Fruit fly (Drosophila melanogaster) whole organism, embryonic: ENCODE results near the gene Cyp1.

Source experiments
- B-H1 ChIP-seq: fragments of 200-800 bp; sonication (Bioruptor generic); IDR thresholded peaks from 3 replicates; pipeline ENCODE4 v1.3.6; 2022; ENCODE audit warnings: missing biosample characterization, missing genetic modification characterization
- BEAF-32 ChIP-seq: fragments of 200-800 bp; sonication (Bioruptor generic); optimal IDR thresholded peaks from 3 replicates; lab custom pipeline; 2017; ENCODE audit warnings: missing biosample characterization, missing genetic modification characterization, mild to moderate bottlenecking, moderate library complexity, missing genetic modification reagents
- CG10209 ChIP-seq: fragments of 200-800 bp; sonication (Bioruptor generic); optimal IDR thresholded peaks from 3 replicates; lab custom pipeline; 2017; ENCODE audit warnings: missing biosample characterization, mild to moderate bottlenecking, missing genetic modification characterization, missing genetic modification reagents
- CG10431 ChIP-seq: fragments of 200-800 bp; sonication (Bioruptor generic); optimal IDR thresholded peaks from 3 replicates; lab custom pipeline; 2018; ENCODE audit warnings: missing biosample characterization, mild to moderate bottlenecking, missing genetic modification characterization
- CG11560 ChIP-seq: fragments of 200-800 bp; sonication (Bioruptor generic); IDR thresholded peaks from 3 replicates; pipeline ENCODE4 v1.3.6; 2022; ENCODE audit warnings: missing biosample characterization, missing genetic modification characterization
- CG13424 ChIP-seq: fragments of 200-800 bp; sonication (Bioruptor generic); optimal IDR thresholded peaks from 2 replicates; lab custom pipeline; 2019; ENCODE audit warnings: missing biosample characterization, mild to moderate bottlenecking, missing genetic modification characterization, moderate library complexity
- CG13775 ChIP-seq: fragments of 200-800 bp; sonication (Bioruptor generic); optimal IDR thresholded peaks from 3 replicates; lab custom pipeline; 2017; ENCODE audit warnings: missing biosample characterization, mild to moderate bottlenecking, missing genetic modification characterization
- CG14667 ChIP-seq: fragments of 200-800 bp; sonication (Bioruptor generic); IDR thresholded peaks from 2 replicates; pipeline ENCODE4 v1.3.6; 2022; ENCODE audit warnings: missing biosample characterization, missing genetic modification characterization
- CG1647 ChIP-seq: fragments of 200-800 bp; sonication (Bioruptor generic); optimal IDR thresholded peaks from 3 replicates; lab custom pipeline; 2016; ENCODE audit warnings: missing biosample characterization, missing genetic modification characterization
- CG18262 ChIP-seq: fragments of 200-800 bp; optimal IDR thresholded peaks from 3 replicates; lab custom pipeline; 2019; ENCODE audit warnings: missing biosample characterization, mild to moderate bottlenecking, missing genetic modification characterization, moderate library complexity
- CG18599 ChIP-seq: fragments of 200-800 bp; sonication (Bioruptor generic); optimal IDR thresholded peaks from 3 replicates; lab custom pipeline; 2017; ENCODE audit warnings: missing biosample characterization, missing genetic modification characterization, mild to moderate bottlenecking, moderate library complexity, missing genetic modification reagents
- CG2199 ChIP-seq: fragments of 200-800 bp; sonication (Bioruptor generic); IDR thresholded peaks from 3 replicates; pipeline ENCODE4 v1.3.6; 2022; ENCODE audit warnings: missing biosample characterization, missing genetic modification characterization
- CG2875 ChIP-seq: fragments of 200-800 bp; sonication (Bioruptor generic); optimal IDR thresholded peaks from 2 replicates; lab custom pipeline; 2017; ENCODE audit warnings: missing biosample characterization, mild to moderate bottlenecking, missing genetic modification characterization, missing genetic modification reagents
- CG30020 ChIP-seq: fragments of 200-800 bp; optimal IDR thresholded peaks from 2 replicates; lab custom pipeline; 2019; ENCODE audit warnings: missing biosample characterization, mild to moderate bottlenecking, missing genetic modification characterization, moderate library complexity
- CG32767 ChIP-seq: fragments of 200-800 bp; sonication (Bioruptor generic); IDR thresholded peaks from 2 replicates; pipeline ENCODE4 v1.3.6; 2022; ENCODE audit warnings: missing biosample characterization, missing genetic modification characterization
- CG5180 ChIP-seq: fragments of 200-800 bp; sonication (Bioruptor generic); optimal IDR thresholded peaks from 3 replicates; lab custom pipeline; 2017; ENCODE audit warnings: missing biosample characterization, missing genetic modification characterization, mild to moderate bottlenecking, moderate library complexity, missing genetic modification reagents
- CG5953 ChIP-seq: fragments of 200-800 bp; sonication (Bioruptor generic); IDR thresholded peaks from 2 replicates; pipeline ENCODE4 v1.3.6; 2022; ENCODE audit warnings: missing biosample characterization, missing genetic modification characterization
- CG6175 ChIP-seq: fragments of 200-800 bp; sonication (Bioruptor generic); IDR thresholded peaks from 3 replicates; pipeline ENCODE4 v1.3.6; 2022; ENCODE audit warnings: missing biosample characterization, missing genetic modification characterization
- CG6689 ChIP-seq: fragments of 200-800 bp; sonication (Bioruptor generic); IDR thresholded peaks from 2 replicates; pipeline ENCODE4 v1.3.6; 2022; ENCODE audit warnings: missing biosample characterization, missing genetic modification characterization
- CG7271 ChIP-seq: fragments of 200-800 bp; sonication (Bioruptor generic); optimal IDR thresholded peaks from 2 replicates; lab custom pipeline; 2018; ENCODE audit warnings: missing biosample characterization, mild to moderate bottlenecking, missing genetic modification characterization, moderate library complexity
- CG7745 ChIP-seq: fragments of 200-800 bp; sonication (Bioruptor generic); optimal IDR thresholded peaks from 2 replicates; lab custom pipeline; 2018; ENCODE audit warnings: missing biosample characterization, mild to moderate bottlenecking, missing genetic modification characterization, moderate library complexity
- CG9215 ChIP-seq: fragments of 200-800 bp; sonication (Bioruptor generic); IDR thresholded peaks from 2 replicates; pipeline ENCODE4 v1.3.6; 2022; ENCODE audit warnings: missing biosample characterization, missing genetic modification characterization
- D ChIP-seq, 2 experiments: fragments of 200-800 bp in 1 of 2; fragments of >200 bp in 1 of 2; sonication (Bioruptor generic) in 1 of 2; optimal IDR thresholded peaks; 2 replicates in 1 of 2; 3 replicates in 1 of 2; lab custom pipeline; 2017; ENCODE audit warnings: mild to moderate bottlenecking in 1 of 2, missing biosample characterization in 1 of 2, missing genetic modification characterization in 1 of 2, missing genetic modification reagents in 1 of 2
- E2f2 ChIP-seq: fragments of 200-800 bp; sonication (Bioruptor generic); IDR thresholded peaks from 2 replicates; pipeline ENCODE4 v1.3.6; 2022; ENCODE audit warnings: missing biosample characterization, missing genetic modification characterization
- HHEX ChIP-seq: fragments of 200-800 bp; sonication (Bioruptor generic); optimal IDR thresholded peaks from 3 replicates; lab custom pipeline; 2017; ENCODE audit warnings: missing biosample characterization, mild to moderate bottlenecking, missing genetic modification characterization, missing genetic modification reagents
- Hr51 ChIP-seq, 2 experiments: fragments of 200-800 bp; sonication (Bioruptor generic); optimal IDR thresholded peaks; 2 replicates in 1 of 2; 3 replicates in 1 of 2; lab custom pipeline; 2016 to 2018; ENCODE audit warnings: missing biosample characterization in 2 of 2, missing genetic modification characterization in 2 of 2, mild to moderate bottlenecking in 1 of 2, moderate library complexity in 1 of 2
- Nf-YC ChIP-seq: fragments of 200-800 bp; optimal IDR thresholded peaks from 3 replicates; lab custom pipeline; 2019; ENCODE audit warnings: missing biosample characterization, mild to moderate bottlenecking, missing genetic modification characterization, moderate library complexity
- Oli ChIP-seq: fragments of 200-800 bp; sonication (Bioruptor generic); optimal IDR thresholded peaks from 2 replicates; lab custom pipeline; 2018; ENCODE audit warnings: missing biosample characterization, mild to moderate bottlenecking, missing genetic modification characterization, moderate library complexity
- Sox102F ChIP-seq: fragments of 200-800 bp; sonication (Bioruptor generic); optimal IDR thresholded peaks from 2 replicates; lab custom pipeline; 2018; ENCODE audit warnings: missing biosample characterization, mild to moderate bottlenecking, missing genetic modification characterization, moderate library complexity
- Sry-β ChIP-seq: fragments of 200-800 bp; sonication (Bioruptor generic); optimal IDR thresholded peaks from 2 replicates; lab custom pipeline; 2018; ENCODE audit warnings: missing biosample characterization, mild to moderate bottlenecking, missing genetic modification characterization, moderate library complexity
- Taf1 ChIP-seq: fragments of 200-800 bp; sonication (Bioruptor generic); IDR thresholded peaks from 2 replicates; pipeline ENCODE4 v1.3.6; 2022; ENCODE audit warnings: missing biosample characterization, missing genetic modification characterization
- abd-A ChIP-seq: fragments of 200-800 bp; sonication (Bioruptor generic); optimal IDR thresholded peaks from 3 replicates; lab custom pipeline; 2019; ENCODE audit warnings: missing biosample characterization, mild to moderate bottlenecking, missing genetic modification characterization, moderate library complexity
- al ChIP-seq: fragments of 200-800 bp; sonication (Bioruptor generic); IDR thresholded peaks from 2 replicates; pipeline ENCODE4 v1.3.6; 2022; ENCODE audit warnings: missing biosample characterization, missing genetic modification characterization
- bsh ChIP-seq, 2 experiments: fragments of 200-800 bp; sonication (Bioruptor generic); optimal IDR thresholded peaks; 2 replicates each; lab custom pipeline; 2017 to 2018; ENCODE audit warnings: mild to moderate bottlenecking in 2 of 2, missing biosample characterization in 2 of 2, missing genetic modification characterization in 2 of 2, moderate library complexity in 1 of 2
- cas ChIP-seq: fragments of 200-800 bp; sonication (Bioruptor generic); IDR thresholded peaks from 2 replicates; pipeline ENCODE4 v1.3.6; 2022; ENCODE audit warnings: missing biosample characterization, missing genetic modification characterization
- chinmo ChIP-seq: fragments of 200-800 bp; sonication (Bioruptor generic); IDR thresholded peaks from 4 replicates; pipeline ENCODE4 v1.3.6; 2022; ENCODE audit warnings: missing biosample characterization, missing genetic modification characterization; ENCODE audit not compliant: partially characterized antibody
- ci ChIP-seq: fragments of 200-800 bp; sonication (Bioruptor generic); IDR thresholded peaks from 3 replicates; pipeline ENCODE4 v1.3.6; 2022; ENCODE audit warnings: missing biosample characterization, missing genetic modification characterization
- eve ChIP-seq, 2 experiments: fragments of >200 bp; optimal IDR thresholded peaks; 2 replicates each; lab custom pipeline; 2017; ENCODE audit warnings: missing biosample characterization in 2 of 2, missing genetic modification characterization in 2 of 2
- gro ChIP-seq: fragments of 200-800 bp; sonication (Bioruptor generic); optimal IDR thresholded peaks from 2 replicates; lab custom pipeline; 2016; ENCODE audit warnings: missing biosample characterization, missing genetic modification characterization
- gsb ChIP-seq: fragments of 200-800 bp; sonication (Bioruptor generic); IDR thresholded peaks from 2 replicates; pipeline ENCODE4 v1.3.6; 2022; ENCODE audit warnings: missing biosample characterization, missing genetic modification characterization
- hbn ChIP-seq: fragments of 200-800 bp; sonication (Bioruptor generic); IDR thresholded peaks from 2 replicates; pipeline ENCODE4 v1.3.6; 2022; ENCODE audit warnings: missing biosample characterization, missing genetic modification characterization; ENCODE audit not compliant: partially characterized antibody
- her ChIP-seq: fragments of 200-800 bp; sonication (Bioruptor generic); optimal IDR thresholded peaks from 2 replicates; lab custom pipeline; 2016; ENCODE audit warnings: missing biosample characterization, missing genetic modification characterization
- kah ChIP-seq: fragments of 200-800 bp; sonication (Bioruptor generic); optimal IDR thresholded peaks from 2 replicates; lab custom pipeline; 2018; ENCODE audit warnings: missing biosample characterization, mild to moderate bottlenecking, missing genetic modification characterization
- pum ChIP-seq: fragments of 200-800 bp; sonication (Bioruptor generic); optimal IDR thresholded peaks from 2 replicates; lab custom pipeline; 2016; ENCODE audit warnings: missing biosample characterization, missing genetic modification characterization
- sc ChIP-seq, 3 experiments: fragments of >200 bp in 2 of 3; fragments of 200-800 bp in 1 of 3; sonication (Bioruptor generic) in 1 of 3; optimal IDR thresholded peaks; 2 replicates in 2 of 3; 3 replicates in 1 of 3; lab custom pipeline; 2017; ENCODE audit warnings: mild to moderate bottlenecking in 1 of 3, missing biosample characterization in 1 of 3, missing genetic modification characterization in 1 of 3, missing genetic modification reagents in 1 of 3
- sima ChIP-seq: fragments of 200-800 bp; sonication (Bioruptor generic); optimal IDR thresholded peaks from 2 replicates; lab custom pipeline; 2016; ENCODE audit warnings: missing biosample characterization, missing genetic modification characterization
- sug ChIP-seq: fragments of 200-800 bp; optimal IDR thresholded peaks from 2 replicates; lab custom pipeline; 2019; ENCODE audit warnings: missing biosample characterization, mild to moderate bottlenecking, missing genetic modification characterization, moderate library complexity
- unpg ChIP-seq: fragments of 200-800 bp; sonication (Bioruptor generic); optimal IDR thresholded peaks from 3 replicates; lab custom pipeline; 2018; ENCODE audit warnings: missing biosample characterization, mild to moderate bottlenecking, missing genetic modification characterization, moderate library complexity

Gene Cyp1

dm6 chrX:16279340-16279941, 40.7 kb downstream of the Cyp1 start (continued):
- peak; percentile 86 for TF ChIP-seq CG11560 (tag; lab: Robert Waterston, UW)
- TF ChIP-seq Oli (tag; lab: Kevin White, UChicago): peak; percentile 82
- peak; percentile 83 for TF ChIP-seq al (GFP tag; lab: Robert Waterston, UW)
- no peak for TF ChIP-seq D (optimal IDR thresholded peaks at IDR 0.05; lab: Kevin White, UChicago)
- TF ChIP-seq D (GFP tag; optimal IDR thresholded peaks at IDR 0.05; lab: Kevin White, UChicago): peak; percentile 70
- peak; percentile 93 for TF ChIP-seq ci (GFP tag; lab: Robert Waterston, UW)
- peak; percentile 84 for TF ChIP-seq CG2199 (GFP tag; lab: Robert Waterston, UW)
- TF ChIP-seq E2f2 (GFP tag; lab: Robert Waterston, UW): peak; percentile 42
- TF ChIP-seq sc (optimal IDR thresholded peaks at IDR 0.05; lab: Kevin White, UChicago): no peak
- peak; percentile 26 for TF ChIP-seq sc (GFP tag; optimal IDR thresholded peaks at IDR 0.05; lab: Kevin White, UChicago)
- no peak for TF ChIP-seq CG7271 (tag; lab: Kevin White, UChicago)
- TF ChIP-seq Taf1 (GFP tag; lab: Robert Waterston, UW): peak; percentile 90
- 0 out of 4 replicates have a peak, but pooled peaks have one; percentile 14 for TF ChIP-seq chinmo (GFP tag; lab: Robert Waterston, UW)
- peak; percentile 21 for TF ChIP-seq gro (GFP tag; lab: Kevin White, UChicago)
- peak; percentile 79 for TF ChIP-seq HHEX
- TF ChIP-seq CG7745 (tag; lab: Kevin White, UChicago): no peak
- no peak for TF ChIP-seq CG10431 (GFP tag; lab: Kevin White, UChicago)
- no peak for TF ChIP-seq abd-A
- TF ChIP-seq Sry-β: no peak
- peak; percentile 25 for TF ChIP-seq Nf-YC (tag; lab: Kevin White, UChicago)
- peak; percentile 64 for TF ChIP-seq CG1647 (GFP tag; lab: Kevin White, UChicago)
- peak; percentile 73 for TF ChIP-seq sug (tag; lab: Kevin White, UChicago)
- TF ChIP-seq Hr51 (GFP tag; optimal IDR thresholded peaks at IDR 0.05; lab: Kevin White, UChicago): peak; percentile 14 to 68
- TF ChIP-seq CG2875 (GFP tag; lab: Kevin White, UChicago): peak; percentile 51
- no peak for TF ChIP-seq CG30020 (tag; lab: Kevin White, UChicago)
- TF ChIP-seq gsb (GFP tag; lab: Robert Waterston, UW): peak; percentile 63
- peak; percentile 42; the same call in 1 of the 2 replicates for TF ChIP-seq cas
- TF ChIP-seq CG13775: peak; percentile 39
- peak; percentile 45 for TF ChIP-seq her
- TF ChIP-seq CG5180 (GFP tag; lab: Kevin White, UChicago): peak; percentile 54
- TF ChIP-seq kah (GFP tag; lab: Kevin White, UChicago): peak; percentile 44
- TF ChIP-seq CG6689 (GFP tag; lab: Robert Waterston, UW): peak; percentile 89
- TF ChIP-seq bsh (GFP tag; optimal IDR thresholded peaks at IDR 0.05; lab: Kevin White, UChicago): peak; percentile 50 to 76
- peak; percentile 83 for TF ChIP-seq CG5953 (GFP tag; lab: Robert Waterston, UW)
- peak; percentile 80 for TF ChIP-seq CG6175 (GFP tag; lab: Robert Waterston, UW)
- TF ChIP-seq sima (GFP tag; lab: Kevin White, UChicago): no peak
- TF ChIP-seq CG13424 (tag; lab: Kevin White, UChicago): peak; percentile 75
- TF ChIP-seq B-H1 (GFP tag; lab: Robert Waterston, UW): peak; percentile 88
- TF ChIP-seq CG32767 (GFP tag; lab: Robert Waterston, UW): peak; percentile 80; the same call in 1 of the 2 replicates
- TF ChIP-seq pum (GFP tag; lab: Kevin White, UChicago): peak; percentile 94
- peak; percentile 73 for TF ChIP-seq CG18599 (GFP tag; lab: Kevin White, UChicago)
- TF ChIP-seq BEAF-32 (GFP tag; lab: Kevin White, UChicago): no peak
- peak; percentile 75 for TF ChIP-seq CG10209 (GFP tag; lab: Kevin White, UChicago)
- peak in 1 of 2 experiments; percentile 84 for TF ChIP-seq eve (GFP tag; optimal IDR thresholded peaks at IDR 0.05; lab: Kevin White, UChicago)
- peak; percentile 70 for TF ChIP-seq CG18262 (tag; lab: Kevin White, UChicago)
- TF ChIP-seq Sox102F (GFP tag; lab: Kevin White, UChicago): peak; percentile 79
- peak; percentile 90 for TF ChIP-seq CG14667 (GFP tag; lab: Robert Waterston, UW)
- TF ChIP-seq unpg: peak; percentile 68
- no peak for TF ChIP-seq hbn
- peak; percentile 89 for TF ChIP-seq CG9215 (GFP tag; lab: Robert Waterston, UW)
